Fruit fly (Drosophila melanogaster) whole organism, prepupa: ENCODE results near the gene CG14961.

Source experiments
- CG10631 ChIP-seq: fragments of 200-800 bp; sonication (Bioruptor generic); optimal IDR thresholded peaks from 2 replicates; lab custom pipeline; 2016; ENCODE audit warnings: missing biosample characterization, missing genetic modification characterization
- CG11762 ChIP-seq: fragments of 200-800 bp; sonication (Bioruptor generic); optimal IDR thresholded peaks from 3 replicates; lab custom pipeline; 2016; ENCODE audit warnings: missing biosample characterization, missing genetic modification characterization; ENCODE audit not compliant: insufficient read depth
- CG15336 ChIP-seq: fragments of 200-800 bp; sonication (Bioruptor generic); IDR thresholded peaks from 2 replicates; pipeline ENCODE4 v1.3.6; 2022; ENCODE audit warnings: missing biosample characterization, missing genetic modification characterization
- CG32006 ChIP-seq: fragments of 200-800 bp; sonication (Bioruptor generic); optimal IDR thresholded peaks from 3 replicates; lab custom pipeline; 2017; ENCODE audit warnings: missing biosample characterization, mild to moderate bottlenecking, missing genetic modification characterization
- CG3919 ChIP-seq: fragments of 200-800 bp; sonication (Bioruptor generic); optimal IDR thresholded peaks from 3 replicates; lab custom pipeline; 2016; ENCODE audit warnings: missing biosample characterization, missing genetic modification characterization
- Eip93F ChIP-seq: fragments of 200-800 bp; sonication (Bioruptor generic); optimal IDR thresholded peaks from 2 replicates; lab custom pipeline; 2016; ENCODE audit warnings: missing biosample characterization, mild to moderate bottlenecking, missing genetic modification characterization
- Hr38 ChIP-seq: sonication (Bioruptor generic); optimal IDR thresholded peaks from 2 replicates; lab custom pipeline; 2016; ENCODE audit warnings: missing biosample characterization, missing genetic modification characterization
- OdsH ChIP-seq: fragments of 200-800 bp; sonication (Bioruptor generic); optimal IDR thresholded peaks from 3 replicates; lab custom pipeline; 2016; ENCODE audit warnings: missing biosample characterization, missing genetic modification characterization
- acj6 ChIP-seq: fragments of 200-800 bp; sonication (Bioruptor generic); optimal IDR thresholded peaks from 3 replicates; lab custom pipeline; 2016; ENCODE audit warnings: missing biosample characterization, missing genetic modification characterization
- dac ChIP-seq: fragments of 200-800 bp; sonication (Bioruptor generic); optimal IDR thresholded peaks from 2 replicates; lab custom pipeline; 2017; ENCODE audit warnings: missing biosample characterization, mild to moderate bottlenecking, missing genetic modification characterization
- pdm3 ChIP-seq: fragments of 200-800 bp; sonication (Bioruptor generic); optimal IDR thresholded peaks from 3 replicates; lab custom pipeline; 2016; ENCODE audit warnings: missing biosample characterization, missing genetic modification characterization

Gene CG14961

DNA sequence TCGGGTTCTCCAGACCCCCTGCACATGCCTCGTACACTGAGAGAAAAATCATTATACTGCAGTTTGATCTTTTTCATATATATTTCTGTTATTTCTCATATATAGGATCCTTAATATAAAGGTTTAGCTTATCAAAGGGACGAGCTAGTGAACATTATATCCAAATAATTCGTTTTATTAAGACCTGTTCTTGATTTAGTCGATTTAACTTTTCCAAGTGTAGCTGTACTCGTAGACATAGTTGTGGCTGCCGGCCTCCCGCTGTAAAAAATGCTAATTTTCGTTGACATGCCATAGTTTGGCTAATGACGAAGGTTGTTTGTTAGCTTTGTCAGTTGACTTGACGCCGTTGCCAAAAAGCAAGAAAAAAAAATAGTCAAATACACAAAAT, 52.6 kb downstream of the CG14961 start (continued):
- TF ChIP-seq CG32006 (GFP tag; lab: Kevin White, UChicago) (peak; percentile 70), CG3919 (GFP tag; lab: Kevin White, UChicago) (peak; percentile 54), Hr38 (no peak), acj6 (GFP tag; lab: Kevin White, UChicago) (peak; percentile 15), CG10631 (GFP tag; lab: Kevin White, UChicago) (peak; percentile 56), pdm3 (GFP tag; lab: Kevin White, UChicago) (peak; percentile 49), CG11762 (GFP tag; lab: Kevin White, UChicago) (peak; percentile 12), dac (no peak), CG15336 (GFP tag; lab: Robert Waterston, UW) (peak; percentile 83), Eip93F (no peak), OdsH (peak; percentile 62)
